Worm (Caenorhabditis elegans): ENCODE measurements around the gene pdhb-1.
"Not testable (repeated sequence)": the region's sequence is repeated elsewhere in the genome, so short reads cannot be mapped to it uniquely, and the experiment has no call there.

Gene pdhb-1

ce11 chrIV:3386504-3387290 is 12.8 kb upstream of the pdhb-1 start:
- no peak for TF ChIP-seq unc-62 (GFP tag; optimal IDR thresholded peaks at IDR 0.05)

- TF ChIP-seq unc-62 (GFP tag; optimal IDR thresholded peaks at IDR 0.05): not testable (repeated sequence)
Observed at ce11 chrIV:3389999-3390398, 9.5 kb upstream of the pdhb-1 start, which contains the start of gene B0546.5. TSS of gene B0546.5 (minus strand) at chrIV:3390099.

- not testable (repeated sequence) for TF ChIP-seq unc-62 (GFP tag; optimal IDR thresholded peaks at IDR 0.05)
Observed at ce11 chrIV:3394066-3394465, 5.4 kb upstream of the pdhb-1 start, which contains the start of gene C04C3.4. TSS of gene C04C3.4 (plus strand) at chrIV:3394366.

- TF ChIP-seq unc-62 (GFP tag; optimal IDR thresholded peaks at IDR 0.05): no peak
Observed at ce11 chrIV:3395581-3395980, 3.9 kb upstream of the pdhb-1 start, which contains the start of gene C04C3.14. TSS of gene C04C3.14 (plus strand) at chrIV:3395881.

- TF ChIP-seq unc-62 (GFP tag; optimal IDR thresholded peaks at IDR 0.05): no peak
Observed at ce11 chrIV:3398078-3398477, 1.4 kb upstream of the pdhb-1 start.

- TF ChIP-seq unc-62 (GFP tag; optimal IDR thresholded peaks at IDR 0.05): no peak
Observed at ce11 chrIV:3400941-3401340, 1.5 kb downstream of the pdhb-1 start.

ce11 chrIV:3415383-3415782 is 15.9 kb downstream of the pdhb-1 start, which contains the start of gene lgc-9:
TSS of gene lgc-9 (plus strand) at chrIV:3415683.
- no peak for TF ChIP-seq unc-62 (GFP tag; optimal IDR thresholded peaks at IDR 0.05)

- TF ChIP-seq unc-62 (GFP tag; optimal IDR thresholded peaks at IDR 0.05): no peak
Observed at ce11 chrIV:3418741-3419140, 19.3 kb downstream of the pdhb-1 start.

ce11 chrIV:3422516-3422915 is 23.0 kb downstream of the pdhb-1 start, which contains the start of gene C04C3.6:
TSS of gene C04C3.6 (minus strand) at chrIV:3422616.
- no peak for TF ChIP-seq unc-62 (GFP tag; optimal IDR thresholded peaks at IDR 0.05)

- no peak for TF ChIP-seq unc-62 (GFP tag; optimal IDR thresholded peaks at IDR 0.05)
Observed at ce11 chrIV:3428434-3428950, 29.0 kb downstream of the pdhb-1 start, which contains the start of the genes C04C3.9 and srz-60. TSS of gene C04C3.9 (minus strand) at chrIV:3428534. TSS of gene srz-60 (plus strand) at chrIV:3428900.

- TF ChIP-seq unc-62 (GFP tag; optimal IDR thresholded peaks at IDR 0.05): not testable (repeated sequence)
Observed at ce11 chrIV:3433387-3433786, 33.9 kb downstream of the pdhb-1 start, which contains the start of gene C04C3.7. TSS of gene C04C3.7 (minus strand) at chrIV:3433487.

- no peak for TF ChIP-seq unc-62 (GFP tag; optimal IDR thresholded peaks at IDR 0.05)
Observed at ce11 chrIV:3436021-3436420, 36.5 kb downstream of the pdhb-1 start, which contains the start of gene srz-32. TSS of gene srz-32 (plus strand) at chrIV:3436321.

ce11 chrIV:3438022-3438421 is 38.5 kb downstream of the pdhb-1 start, which contains the start of gene grd-13:
TSS of gene grd-13 (plus strand) at chrIV:3438312.
- no peak for TF ChIP-seq unc-62 (GFP tag; optimal IDR thresholded peaks at IDR 0.05)

ce11 chrIV:3439354-3439753 is 39.9 kb downstream of the pdhb-1 start, which contains the start of gene grd-3:
TSS of gene grd-3 (plus strand) at chrIV:3439655.
- no peak for TF ChIP-seq unc-62 (GFP tag; optimal IDR thresholded peaks at IDR 0.05)

ce11 chrIV:3440848-3441247 is 41.4 kb downstream of the pdhb-1 start, which contains the start of gene grd-10:
TSS of gene grd-10 (plus strand) at chrIV:3441055.
- no peak for TF ChIP-seq unc-62 (GFP tag; optimal IDR thresholded peaks at IDR 0.05)

- TF ChIP-seq unc-62 (GFP tag; optimal IDR thresholded peaks at IDR 0.05): no peak
Observed at ce11 chrIV:3442513-3442912, 43.0 kb downstream of the pdhb-1 start.
